Fruit fly (Drosophila melanogaster) whole organism, embryonic: Measurements from ENCODE around the gene Ada2a.

Experiments used
- Ada2b ChIP-seq: fragments of 200-800 bp; sonication (Bioruptor generic); IDR thresholded peaks from 2 replicates; pipeline ENCODE4 v1.3.6; 2022; ENCODE audit warnings: missing biosample characterization, missing genetic modification characterization
- CG10543 ChIP-seq: fragments of 200-800 bp; sonication (Bioruptor generic); optimal IDR thresholded peaks from 3 replicates; lab custom pipeline; 2017; ENCODE audit warnings: missing biosample characterization, mild to moderate bottlenecking, missing genetic modification characterization, moderate library complexity
- CG11696 ChIP-seq: fragments of 200-800 bp; sonication (Bioruptor generic); IDR thresholded peaks from 2 replicates; pipeline ENCODE4 v1.3.6; 2022; ENCODE audit warnings: missing biosample characterization, missing genetic modification characterization
- CG13624 ChIP-seq: fragments of 200-800 bp; sonication (Bioruptor generic); optimal IDR thresholded peaks from 2 replicates; lab custom pipeline; 2016; ENCODE audit warnings: missing biosample characterization, missing genetic modification characterization
- CG14441 ChIP-seq: fragments of 200-800 bp; sonication (Bioruptor generic); IDR thresholded peaks from 2 replicates; pipeline ENCODE4 v1.3.6; 2022; ENCODE audit warnings: missing biosample characterization, missing genetic modification characterization
- CG1529 ChIP-seq: fragments of 200-800 bp; sonication (Bioruptor generic); optimal IDR thresholded peaks from 3 replicates; lab custom pipeline; 2018; ENCODE audit warnings: missing biosample characterization, missing genetic modification characterization
- CG16779 ChIP-seq: fragments of 200-800 bp; sonication (Bioruptor generic); IDR thresholded peaks from 2 replicates; pipeline ENCODE4 v1.3.6; 2022; ENCODE audit warnings: missing biosample characterization, missing genetic modification characterization
- CG2116 ChIP-seq: fragments of 200-800 bp; sonication (Bioruptor generic); optimal IDR thresholded peaks from 3 replicates; lab custom pipeline; 2018; ENCODE audit warnings: missing biosample characterization, mild to moderate bottlenecking, missing genetic modification characterization
- CG2120 ChIP-seq: fragments of 200-800 bp; sonication (Bioruptor generic); optimal IDR thresholded peaks from 3 replicates; lab custom pipeline; 2016; ENCODE audit warnings: missing biosample characterization, missing genetic modification characterization
- CG2678 ChIP-seq: fragments of 200-800 bp; sonication (Bioruptor generic); optimal IDR thresholded peaks from 3 replicates; lab custom pipeline; 2019; ENCODE audit warnings: missing biosample characterization, mild to moderate bottlenecking, missing genetic modification characterization, moderate library complexity
- CG30020 ChIP-seq: fragments of 200-800 bp; optimal IDR thresholded peaks from 2 replicates; lab custom pipeline; 2019; ENCODE audit warnings: missing biosample characterization, mild to moderate bottlenecking, missing genetic modification characterization, moderate library complexity
- CG3281 ChIP-seq: fragments of 200-800 bp; sonication (Bioruptor generic); optimal IDR thresholded peaks from 3 replicates; lab custom pipeline; 2017; ENCODE audit warnings: missing biosample characterization, mild to moderate bottlenecking, missing genetic modification characterization
- CG4404 ChIP-seq: fragments of 200-800 bp; sonication (Bioruptor generic); IDR thresholded peaks from 2 replicates; pipeline ENCODE4 v1.3.6; 2022; ENCODE audit warnings: missing biosample characterization, missing genetic modification characterization
- CG7928 ChIP-seq: fragments of 200-800 bp; sonication (Bioruptor generic); optimal IDR thresholded peaks from 2 replicates; lab custom pipeline; 2017; ENCODE audit warnings: missing biosample characterization, mild to moderate bottlenecking, missing genetic modification characterization
- CG8089 ChIP-seq: fragments of 200-800 bp; sonication (Bioruptor generic); optimal IDR thresholded peaks from 3 replicates; lab custom pipeline; 2016; ENCODE audit warnings: missing biosample characterization, missing genetic modification characterization
- CG8281 ChIP-seq: fragments of 200-800 bp; sonication (Bioruptor generic); optimal IDR thresholded peaks from 2 replicates; lab custom pipeline; 2018; ENCODE audit warnings: missing biosample characterization, mild to moderate bottlenecking, missing genetic modification characterization, moderate library complexity
- CG8765 ChIP-seq: fragments of 200-800 bp; sonication (Bioruptor generic); IDR thresholded peaks from 2 replicates; pipeline ENCODE4 v1.3.6; 2022; ENCODE audit warnings: missing biosample characterization, missing genetic modification characterization
- CG9609 ChIP-seq: fragments of 200-800 bp; sonication (Bioruptor generic); optimal IDR thresholded peaks from 3 replicates; lab custom pipeline; 2016; ENCODE audit warnings: missing biosample characterization, missing genetic modification characterization
- CrebB ChIP-seq: fragments of 200-800 bp; sonication (Bioruptor generic); optimal IDR thresholded peaks from 3 replicates; lab custom pipeline; 2018; ENCODE audit warnings: missing biosample characterization, mild to moderate bottlenecking, missing genetic modification characterization
- Deaf1 ChIP-seq: fragments of 200-800 bp; optimal IDR thresholded peaks from 3 replicates; lab custom pipeline; 2019; ENCODE audit warnings: missing biosample characterization, mild to moderate bottlenecking, missing genetic modification characterization, moderate library complexity
- Lhr ChIP-seq: fragments of 200-800 bp; sonication (Bioruptor generic); optimal IDR thresholded peaks from 3 replicates; lab custom pipeline; 2017; ENCODE audit warnings: mild to moderate bottlenecking, missing biosample characterization, missing genetic modification reagents, missing genetic modification characterization
- MBD-R2 ChIP-seq: fragments of 200-800 bp; sonication (Bioruptor generic); IDR thresholded peaks from 2 replicates; pipeline ENCODE4 v1.3.6; 2022; ENCODE audit warnings: missing biosample characterization, missing genetic modification characterization
- Med ChIP-seq: fragments of 200-800 bp; sonication (Bioruptor generic); peaks from one replicate; lab custom pipeline; 2016; ENCODE audit warnings: missing biosample characterization, missing genetic modification characterization, mild to moderate bottlenecking, inconsistent platforms, moderate library complexity
- Oli ChIP-seq: fragments of 200-800 bp; sonication (Bioruptor generic); optimal IDR thresholded peaks from 2 replicates; lab custom pipeline; 2018; ENCODE audit warnings: missing biosample characterization, mild to moderate bottlenecking, missing genetic modification characterization, moderate library complexity
- Opbp ChIP-seq: fragments of 200-800 bp; sonication (Bioruptor generic); IDR thresholded peaks from 3 replicates; pipeline ENCODE4 v1.3.6; 2022; ENCODE audit warnings: missing biosample characterization, missing genetic modification characterization; ENCODE audit not compliant: partially characterized antibody
- PHDP ChIP-seq: fragments of 200-800 bp; sonication (Bioruptor generic); optimal IDR thresholded peaks from 3 replicates; lab custom pipeline; 2018; ENCODE audit warnings: missing biosample characterization, mild to moderate bottlenecking, missing genetic modification characterization, moderate library complexity
- Taf1 ChIP-seq: fragments of 200-800 bp; sonication (Bioruptor generic); IDR thresholded peaks from 2 replicates; pipeline ENCODE4 v1.3.6; 2022; ENCODE audit warnings: missing biosample characterization, missing genetic modification characterization
- az2 ChIP-seq: fragments of 200-800 bp; sonication (Bioruptor generic); optimal IDR thresholded peaks from 3 replicates; lab custom pipeline; 2016; ENCODE audit warnings: missing biosample characterization, missing genetic modification characterization
- bcd ChIP-seq: fragments of 200-800 bp; sonication (Bioruptor generic); optimal IDR thresholded peaks from 2 replicates; lab custom pipeline; 2017; ENCODE audit warnings: missing biosample characterization, mild to moderate bottlenecking, missing genetic modification characterization
- ci ChIP-seq: fragments of 200-800 bp; sonication (Bioruptor generic); IDR thresholded peaks from 3 replicates; pipeline ENCODE4 v1.3.6; 2022; ENCODE audit warnings: missing biosample characterization, missing genetic modification characterization
- ems ChIP-seq: fragments of 200-800 bp; sonication (Bioruptor generic); optimal IDR thresholded peaks from 3 replicates; lab custom pipeline; 2016; ENCODE audit warnings: missing biosample characterization, missing genetic modification characterization
- exex ChIP-seq: fragments of 200-800 bp; sonication (Bioruptor generic); optimal IDR thresholded peaks from 4 replicates; lab custom pipeline; 2018; ENCODE audit warnings: missing biosample characterization, mild to moderate bottlenecking, missing genetic modification characterization, moderate library complexity
- fd96Cb ChIP-seq: fragments of 200-800 bp; sonication (Bioruptor generic); optimal IDR thresholded peaks from 2 replicates; lab custom pipeline; 2018; ENCODE audit warnings: missing biosample characterization, mild to moderate bottlenecking, missing genetic modification characterization, moderate library complexity
- lab ChIP-seq: fragments of 200-800 bp; sonication (Bioruptor generic); optimal IDR thresholded peaks from 3 replicates; lab custom pipeline; 2017; ENCODE audit warnings: missing biosample characterization, missing genetic modification characterization, mild to moderate bottlenecking, moderate library complexity, missing genetic modification reagents
- lilli ChIP-seq: fragments of 200-800 bp; sonication (Bioruptor generic); optimal IDR thresholded peaks from 3 replicates; lab custom pipeline; 2016; ENCODE audit warnings: missing biosample characterization, missing genetic modification characterization
- mirr ChIP-seq: fragments of 200-800 bp; sonication (Bioruptor generic); optimal IDR thresholded peaks from 3 replicates; lab custom pipeline; 2018; ENCODE audit warnings: missing biosample characterization, mild to moderate bottlenecking, missing genetic modification characterization
- nau ChIP-seq: fragments of 200-800 bp; sonication (Bioruptor generic); optimal IDR thresholded peaks from 3 replicates; lab custom pipeline; 2017; ENCODE audit warnings: missing biosample characterization, mild to moderate bottlenecking, missing genetic modification characterization, missing genetic modification reagents
- pfk ChIP-seq: fragments of 200-800 bp; sonication (Bioruptor generic); optimal IDR thresholded peaks from 2 replicates; lab custom pipeline; 2018; ENCODE audit warnings: missing biosample characterization, mild to moderate bottlenecking, missing genetic modification characterization, moderate library complexity
- ranshi ChIP-seq: fragments of 200-800 bp; sonication (Bioruptor generic); IDR thresholded peaks from 2 replicates; pipeline ENCODE4 v1.3.6; 2022; ENCODE audit warnings: missing biosample characterization, missing genetic modification characterization
- repo ChIP-seq: fragments of 200-800 bp; sonication (Bioruptor generic); optimal IDR thresholded peaks from 2 replicates; lab custom pipeline; 2016; ENCODE audit warnings: missing biosample characterization, missing genetic modification characterization
- sc ChIP-seq, 3 experiments: fragments of >200 bp in 2 of 3; fragments of 200-800 bp in 1 of 3; sonication (Bioruptor generic) in 1 of 3; optimal IDR thresholded peaks; 2 replicates in 2 of 3; 3 replicates in 1 of 3; lab custom pipeline; 2017; ENCODE audit warnings: mild to moderate bottlenecking in 1 of 3, missing biosample characterization in 1 of 3, missing genetic modification characterization in 1 of 3, missing genetic modification reagents in 1 of 3
- slbo ChIP-seq: fragments of 200-800 bp; sonication (Bioruptor generic); IDR thresholded peaks from 2 replicates; pipeline ENCODE4 v1.3.6; 2022; ENCODE audit warnings: missing biosample characterization, missing genetic modification characterization
- tgo ChIP-seq: fragments of 200-800 bp; sonication (Bioruptor generic); IDR thresholded peaks from 3 replicates; pipeline ENCODE4 v1.3.6; 2022; ENCODE audit warnings: missing biosample characterization, missing genetic modification characterization
- vfl ChIP-seq: fragments of 200-800 bp; sonication (Bioruptor generic); optimal IDR thresholded peaks from 2 replicates; lab custom pipeline; 2016; ENCODE audit warnings: missing biosample characterization, missing genetic modification characterization
- vvl ChIP-seq: fragments of 200-800 bp; sonication (Bioruptor generic); IDR thresholded peaks from 2 replicates; pipeline ENCODE4 v1.3.6; 2022; ENCODE audit warnings: missing biosample characterization, missing genetic modification characterization
- z ChIP-seq: fragments of 200-800 bp; sonication (Bioruptor generic); IDR thresholded peaks from 3 replicates; pipeline ENCODE4 v1.3.6; 2022; ENCODE audit warnings: missing biosample characterization, missing genetic modification characterization

Gene Ada2a

DNA sequence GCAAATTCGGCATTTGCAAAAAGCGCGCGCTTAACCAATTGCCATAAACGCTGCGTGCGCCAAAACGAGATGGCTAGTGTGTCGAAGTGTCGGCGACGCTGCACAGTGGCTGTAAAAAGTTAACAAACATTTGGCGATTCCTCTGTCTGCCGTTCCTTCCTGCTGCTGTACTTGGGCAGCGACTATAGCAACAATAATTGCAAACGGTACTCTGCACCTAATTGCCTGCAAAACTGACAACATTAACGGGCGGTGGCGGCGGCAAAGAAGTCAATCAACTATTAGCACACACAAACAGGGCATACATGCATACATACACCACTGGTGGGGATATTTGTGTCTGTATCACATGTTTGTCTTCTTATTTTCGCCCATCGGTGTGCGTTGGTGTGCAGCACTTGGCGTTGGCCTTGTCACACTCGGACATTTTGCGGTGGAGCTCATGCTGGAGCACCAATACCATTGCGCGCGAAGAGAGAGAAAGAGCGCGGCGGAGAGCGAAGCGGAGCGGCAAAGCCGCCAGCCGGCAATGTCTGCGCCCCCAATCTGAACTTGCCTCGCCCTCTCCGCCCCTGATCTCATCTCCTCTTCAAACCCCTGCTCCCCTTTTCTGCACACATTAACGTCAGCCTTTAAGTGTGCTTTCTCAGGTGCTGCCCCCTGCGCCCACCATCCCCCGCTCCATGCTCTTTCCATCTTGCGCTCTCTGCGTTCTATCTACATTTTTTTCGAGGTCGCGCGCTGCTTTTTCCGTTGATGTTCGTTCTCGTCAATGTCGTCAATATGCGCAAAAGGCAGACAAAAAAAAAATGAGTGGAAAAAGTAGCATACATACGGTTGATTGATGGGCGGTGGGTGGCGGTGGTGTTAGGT, 10.9 kb downstream of the Ada2a start (continued):
- TF ChIP-seq Oli (tag; lab: Kevin White, UChicago) (peak; percentile 38), Taf1 (GFP tag; lab: Robert Waterston, UW) (peak; percentile 23; the same call in 1 of the 2 replicates), tgo (GFP tag; lab: Robert Waterston, UW) (0 out of 3 replicates have a peak, but pooled peaks have one; percentile 13), CG10543 (GFP tag; lab: Kevin White, UChicago) (peak; percentile 88), slbo (GFP tag; lab: Robert Waterston, UW) (peak; percentile 13; the same call in 1 of the 2 replicates), CG7928 (GFP tag; lab: Kevin White, UChicago) (no peak), CG8281 (tag; lab: Kevin White, UChicago) (peak; percentile 88), bcd (GFP tag; lab: Kevin White, UChicago) (peak; percentile 4), nau (GFP tag; lab: Kevin White, UChicago) (peak; percentile 28), mirr (GFP tag; lab: Kevin White, UChicago) (peak; percentile 39), CG9609 (GFP tag; lab: Kevin White, UChicago) (no peak)

dm6 chr3R:18243718-18244170, 11.5 kb downstream of the Ada2a start:
- peak; percentile 83 for TF ChIP-seq Med
- TF ChIP-seq CG7928 (GFP tag; lab: Kevin White, UChicago): no peak
- no peak for TF ChIP-seq CG8089
- TF ChIP-seq Lhr (GFP tag; lab: Kevin White, UChicago): no peak
- TF ChIP-seq ranshi (GFP tag; lab: Robert Waterston, UW): no peak
- TF ChIP-seq lab (GFP tag; lab: Kevin White, UChicago): peak; percentile 59
- TF ChIP-seq ems (GFP tag; lab: Kevin White, UChicago): peak; percentile 39
- TF ChIP-seq CG11696: no peak
- TF ChIP-seq CG2116 (GFP tag; lab: Kevin White, UChicago): no peak
- no peak for TF ChIP-seq CG4404 (GFP tag; lab: Robert Waterston, UW)
- TF ChIP-seq vfl (GFP tag; lab: Kevin White, UChicago): peak; percentile 24
- TF ChIP-seq CG30020 (tag; lab: Kevin White, UChicago): no peak
- no peak for TF ChIP-seq CG2678 (tag; lab: Kevin White, UChicago)
- TF ChIP-seq fd96Cb (tag; lab: Kevin White, UChicago): no peak
- TF ChIP-seq CG14441 (GFP tag; lab: Robert Waterston, UW): 0 out of 2 replicates have a peak, but pooled peaks have one; percentile 30
- TF ChIP-seq vvl (GFP tag; lab: Robert Waterston, UW): peak; percentile 71
- TF ChIP-seq CrebB: peak; percentile 11
- TF ChIP-seq az2 (GFP tag; lab: Kevin White, UChicago): no peak
- peak; percentile 2 for TF ChIP-seq CG2120 (GFP tag; lab: Kevin White, UChicago)
- no peak for TF ChIP-seq CG1529 (GFP tag; lab: Kevin White, UChicago)
- TF ChIP-seq lilli (GFP tag; lab: Kevin White, UChicago): peak; percentile 35
- TF ChIP-seq z: no peak; the same call in 2 of the 3 replicates
- TF ChIP-seq pfk (GFP tag; lab: Kevin White, UChicago): peak; percentile 2
- no peak for TF ChIP-seq repo (GFP tag; lab: Kevin White, UChicago)
- no peak for TF ChIP-seq sc (optimal IDR thresholded peaks at IDR 0.05; lab: Kevin White, UChicago)
- TF ChIP-seq sc (GFP tag; optimal IDR thresholded peaks at IDR 0.05; lab: Kevin White, UChicago): no peak
- TF ChIP-seq MBD-R2: peak; percentile 37; the same call in 1 of the 2 replicates
- no peak for TF ChIP-seq Opbp (GFP tag; lab: Robert Waterston, UW)
- no peak for TF ChIP-seq CG8765 (GFP tag; lab: Robert Waterston, UW)
- no peak for TF ChIP-seq Deaf1
- TF ChIP-seq CG13624 (GFP tag; lab: Kevin White, UChicago): no peak
- TF ChIP-seq CG3281 (GFP tag; lab: Kevin White, UChicago): peak; percentile 8
- no peak for TF ChIP-seq Ada2b
- TF ChIP-seq slbo (GFP tag; lab: Robert Waterston, UW): peak; percentile 33
- TF ChIP-seq CG16779: no peak
- no peak for TF ChIP-seq PHDP (tag; lab: Kevin White, UChicago)
- peak; percentile 18; the same call in 1 of the 3 replicates for TF ChIP-seq ci (GFP tag; lab: Robert Waterston, UW)
- TF ChIP-seq exex (tag; lab: Kevin White, UChicago): no peak
